Worm (Caenorhabditis elegans) whole organism, L1 larva: ENCODE data around the gene srg-5.

Source experiments
- ama-1 ChIP-seq: fragments of 150-350 bp; optimal IDR thresholded peaks from 2 replicates; lab custom pipeline; 2014
- elt-3 ChIP-seq, 6 experiments: fragments of 150-350 bp in 1 of 6; sonication (generic microtip); optimal IDR thresholded peaks; 2 replicates each; lab custom pipeline; 2017 to 2018; ENCODE audit warnings: missing biosample characterization in 6 of 6, missing genetic modification characterization in 6 of 6, inconsistent platforms in 1 of 6
- fos-1 ChIP-seq: fragments of 150-350 bp; optimal IDR thresholded peaks from 2 replicates; lab custom pipeline; 2014; ENCODE audit warnings: missing biosample characterization, missing genetic modification characterization
- jun-1 ChIP-seq: fragments of 150-350 bp; optimal IDR thresholded peaks from 2 replicates; lab custom pipeline; 2014; ENCODE audit warnings: missing biosample characterization, missing genetic modification reagents, missing genetic modification characterization
- lin-39 ChIP-seq: fragments of 150-350 bp; optimal IDR thresholded peaks from 2 replicates; lab custom pipeline; 2014; ENCODE audit warnings: missing biosample characterization, missing genetic modification reagents, missing genetic modification characterization
- nhr-237 ChIP-seq: fragments of 150-350 bp; optimal IDR thresholded peaks from 2 replicates; lab custom pipeline; 2014; ENCODE audit warnings: missing biosample characterization, missing genetic modification characterization
- nhr-28 ChIP-seq: fragments of 150-350 bp; optimal IDR thresholded peaks from 2 replicates; lab custom pipeline; 2014; ENCODE audit warnings: missing biosample characterization, missing genetic modification characterization
- nhr-90 ChIP-seq: sonication (generic microtip); optimal IDR thresholded peaks from 2 replicates; lab custom pipeline; 2016; ENCODE audit warnings: mild to moderate bottlenecking, missing genetic modification characterization, missing compliant biosample characterization; ENCODE audit not compliant: poor library complexity
- pqm-1 ChIP-seq: sonication (generic microtip); optimal IDR thresholded peaks from 3 replicates; lab custom pipeline; 2017; ENCODE audit warnings: missing biosample characterization, missing genetic modification characterization
- sptf-1 ChIP-seq: fragments of 150-350 bp; optimal IDR thresholded peaks from 2 replicates; lab custom pipeline; 2014; ENCODE audit warnings: missing biosample characterization, missing genetic modification characterization
- sup-37 ChIP-seq: fragments of 200-800 bp; sonication (Bioruptor generic); optimal IDR thresholded peaks from 2 replicates; lab custom pipeline; 2018; ENCODE audit warnings: mild to moderate bottlenecking, missing genetic modification characterization, missing compliant biosample characterization
- unc-62 ChIP-seq: fragments of 150-350 bp; optimal IDR thresholded peaks from 2 replicates; lab custom pipeline; 2014; ENCODE audit warnings: missing biosample characterization, missing genetic modification reagents, missing genetic modification characterization
- xbp-1 ChIP-seq: sonication (generic microtip); optimal IDR thresholded peaks from 2 replicates; lab custom pipeline; 2016; ENCODE audit warnings: missing genetic modification characterization, missing compliant biosample characterization

DNA sequence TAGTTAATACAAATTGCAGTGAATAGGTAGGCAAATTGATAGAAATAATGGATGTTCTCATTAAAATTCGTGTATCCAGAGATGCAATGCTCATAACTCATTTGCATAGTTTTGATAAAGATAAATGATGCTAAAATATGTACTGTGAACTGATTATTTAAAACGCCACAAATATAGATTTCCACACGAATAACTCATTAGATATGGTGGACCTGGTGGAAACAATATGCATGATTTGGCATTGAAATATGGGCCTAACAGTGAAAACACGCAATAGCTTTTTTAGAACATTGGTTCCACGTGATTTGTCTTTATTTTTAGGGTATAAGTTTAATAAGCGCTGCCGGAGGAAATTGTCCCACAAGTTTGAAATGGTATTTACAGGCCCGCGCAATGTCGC, 5.9 kb upstream of the srg-5 start, which contains the start of gene srg-3:
- TF ChIP-seq unc-62 (GFP tag; lab: Kevin White, UChicago) (no peak), pqm-1 (tag; lab: Kevin White, UChicago) (no peak), fos-1 (tag; lab: Kevin White, UChicago) (no peak), nhr-28 (tag; lab: Kevin White, UChicago) (no peak), jun-1 (tag; lab: Kevin White, UChicago) (no peak), sptf-1 (tag; lab: Kevin White, UChicago) (no peak), elt-3 (tag; optimal IDR thresholded peaks at IDR 0.05; lab: Kevin White, UChicago) (no peak), nhr-237 (tag; lab: Kevin White, UChicago) (no peak), ama-1 (lab: Kevin White, UChicago) (no peak), xbp-1 (tag; lab: Kevin White, UChicago) (no peak), nhr-90 (tag; lab: Kevin White, UChicago) (no peak), lin-39 (no peak), sup-37 (GFP tag; lab: Kevin White, UChicago) (no peak)
